Fruit fly (Drosophila melanogaster) whole organism, embryonic: Measurements from ENCODE around the gene CG42781.

Experiments
- Abd-B ChIP-seq: fragments of 200-800 bp; sonication (Bioruptor generic); optimal IDR thresholded peaks from 2 replicates; lab custom pipeline; 2018; ENCODE audit warnings: missing biosample characterization, mild to moderate bottlenecking, missing genetic modification characterization, moderate library complexity
- Awh ChIP-seq: fragments of 200-800 bp; sonication (Bioruptor generic); IDR thresholded peaks from 2 replicates; pipeline ENCODE4, ENCODE4 v1.3.6; 2022; ENCODE audit warnings: missing biosample characterization, missing genetic modification characterization
- BEAF-32 ChIP-seq: fragments of 200-800 bp; sonication (Bioruptor generic); optimal IDR thresholded peaks from 3 replicates; lab custom pipeline; 2017; ENCODE audit warnings: missing biosample characterization, missing genetic modification characterization, mild to moderate bottlenecking, moderate library complexity, missing genetic modification reagents
- CG12219 ChIP-seq: fragments of 200-800 bp; sonication (Bioruptor generic); optimal IDR thresholded peaks from 3 replicates; lab custom pipeline; 2018; ENCODE audit warnings: missing biosample characterization, mild to moderate bottlenecking, missing genetic modification characterization
- CG12391 ChIP-seq: fragments of 200-800 bp; sonication (Bioruptor generic); optimal IDR thresholded peaks from 3 replicates; lab custom pipeline; 2018; ENCODE audit warnings: missing biosample characterization, mild to moderate bottlenecking, missing genetic modification characterization, moderate library complexity
- CG12659 ChIP-seq: fragments of 200-800 bp; sonication (Bioruptor generic); optimal IDR thresholded peaks from 3 replicates; lab custom pipeline; 2017; ENCODE audit warnings: mild to moderate bottlenecking, missing biosample characterization, missing genetic modification reagents, missing genetic modification characterization
- CG13123 ChIP-seq: fragments of 200-800 bp; sonication (Bioruptor generic); optimal IDR thresholded peaks from 2 replicates; lab custom pipeline; 2016; ENCODE audit warnings: missing biosample characterization, missing genetic modification characterization
- CG15696 ChIP-seq: fragments of 200-800 bp; sonication (Bioruptor generic); optimal IDR thresholded peaks from 2 replicates; lab custom pipeline; 2019; ENCODE audit warnings: missing biosample characterization, mild to moderate bottlenecking, missing genetic modification characterization, moderate library complexity
- CG1792 ChIP-seq: fragments of 200-800 bp; sonication (Bioruptor generic); optimal IDR thresholded peaks from 2 replicates; lab custom pipeline; 2016; ENCODE audit warnings: missing biosample characterization, missing genetic modification characterization
- CG31365 ChIP-seq: fragments of 200-800 bp; sonication (Bioruptor generic); optimal IDR thresholded peaks from 2 replicates; lab custom pipeline; 2018; ENCODE audit warnings: missing biosample characterization, mild to moderate bottlenecking, missing genetic modification characterization
- CG32532 ChIP-seq: fragments of 200-800 bp; sonication (Bioruptor generic); IDR thresholded peaks from 2 replicates; pipeline ENCODE4 v1.3.6; 2022; ENCODE audit warnings: missing biosample characterization, missing genetic modification characterization
- CG8281 ChIP-seq: fragments of 200-800 bp; sonication (Bioruptor generic); optimal IDR thresholded peaks from 2 replicates; lab custom pipeline; 2018; ENCODE audit warnings: missing biosample characterization, mild to moderate bottlenecking, missing genetic modification characterization, moderate library complexity
- Deaf1 ChIP-seq: fragments of 200-800 bp; optimal IDR thresholded peaks from 3 replicates; lab custom pipeline; 2019; ENCODE audit warnings: missing biosample characterization, mild to moderate bottlenecking, missing genetic modification characterization, moderate library complexity
- Dek ChIP-seq: fragments of 200-800 bp; sonication (Bioruptor generic); optimal IDR thresholded peaks from 3 replicates; lab custom pipeline; 2019; ENCODE audit warnings: missing biosample characterization, mild to moderate bottlenecking, missing genetic modification characterization, moderate library complexity
- Eip74EF ChIP-seq, 2 experiments: fragments of 200-800 bp in 1 of 2; fragments of >200 bp in 1 of 2; sonication (Bioruptor generic) in 1 of 2; optimal IDR thresholded peaks; 2 replicates each; lab custom pipeline; 2017 to 2019; ENCODE audit warnings: missing biosample characterization in 2 of 2, missing genetic modification characterization in 2 of 2, mild to moderate bottlenecking in 1 of 2, moderate library complexity in 1 of 2
- Ets65A ChIP-seq: fragments of 200-800 bp; sonication (Bioruptor generic); peaks from one replicate; lab custom pipeline; 2016; ENCODE audit warnings: missing biosample characterization, missing genetic modification characterization
- Gug ChIP-seq: fragments of 200-800 bp; sonication (Bioruptor generic); IDR thresholded peaks from 4 replicates; pipeline ENCODE4 v1.3.6; 2022; ENCODE audit warnings: missing biosample characterization, missing genetic modification characterization
- HLH4C ChIP-seq: fragments of 200-800 bp; sonication (Bioruptor generic); IDR thresholded peaks from 3 replicates; pipeline ENCODE4 v1.3.6; 2022; ENCODE audit warnings: missing biosample characterization, missing genetic modification characterization; ENCODE audit not compliant: partially characterized antibody
- MTF-1 ChIP-seq: fragments of 200-800 bp; sonication (Bioruptor generic); optimal IDR thresholded peaks from 2 replicates; lab custom pipeline; 2018; ENCODE audit warnings: missing biosample characterization, mild to moderate bottlenecking, missing genetic modification characterization, borderline replicate concordance
- Opbp ChIP-seq: fragments of 200-800 bp; sonication (Bioruptor generic); IDR thresholded peaks from 3 replicates; pipeline ENCODE4 v1.3.6; 2022; ENCODE audit warnings: missing biosample characterization, missing genetic modification characterization; ENCODE audit not compliant: partially characterized antibody
- Sox100B ChIP-seq: fragments of 200-800 bp; sonication (Bioruptor generic); optimal IDR thresholded peaks from 3 replicates; lab custom pipeline; 2018; ENCODE audit warnings: missing biosample characterization, mild to moderate bottlenecking, missing genetic modification characterization
- Sry-δ ChIP-seq: fragments of 200-800 bp; sonication (Bioruptor generic); optimal IDR thresholded peaks from 2 replicates; lab custom pipeline; 2016; ENCODE audit warnings: missing biosample characterization, missing genetic modification characterization
- Stat92E ChIP-seq, 3 experiments: fragments of >200 bp in 2 of 3; fragments of 200-800 bp in 1 of 3; sonication (Bioruptor generic) in 1 of 3; optimal IDR thresholded peaks; 2 replicates each; lab custom pipeline; 2017 to 2019; ENCODE audit warnings: missing biosample characterization in 3 of 3, missing genetic modification characterization in 3 of 3, mild to moderate bottlenecking in 1 of 3, moderate library complexity in 1 of 3
- TFAM ChIP-seq: fragments of 200-800 bp; sonication (Bioruptor generic); optimal IDR thresholded peaks from 2 replicates; lab custom pipeline; 2017; ENCODE audit warnings: missing biosample characterization, missing genetic modification characterization, inconsistent platforms
- Usf ChIP-seq: fragments of 200-800 bp; sonication (Bioruptor generic); optimal IDR thresholded peaks from 2 replicates; lab custom pipeline; 2017; ENCODE audit warnings: missing genotype, missing biosample characterization, missing genetic modification characterization
- YL-1 ChIP-seq: fragments of 200-800 bp; sonication (Bioruptor generic); optimal IDR thresholded peaks from 3 replicates; lab custom pipeline; 2017; ENCODE audit warnings: missing biosample characterization, mild to moderate bottlenecking, missing genetic modification characterization
- ash1 ChIP-seq: fragments of 200-800 bp; sonication (Bioruptor generic); optimal IDR thresholded peaks from 2 replicates; lab custom pipeline; 2018; ENCODE audit warnings: missing biosample characterization, mild to moderate bottlenecking, missing genetic modification characterization
- cas ChIP-seq: fragments of 200-800 bp; sonication (Bioruptor generic); IDR thresholded peaks from 2 replicates; pipeline ENCODE4 v1.3.6; 2022; ENCODE audit warnings: missing biosample characterization, missing genetic modification characterization
- chif ChIP-seq, 2 experiments: fragments of 200-800 bp; sonication (Bioruptor generic); optimal IDR thresholded peaks; 3 replicates each; lab custom pipeline; 2016; ENCODE audit warnings: missing biosample characterization in 2 of 2, missing genetic modification characterization in 2 of 2
- chn ChIP-seq: fragments of 200-800 bp; sonication (Bioruptor generic); optimal IDR thresholded peaks from 2 replicates; lab custom pipeline; 2016; ENCODE audit warnings: missing biosample characterization, missing genetic modification characterization
- corto ChIP-seq: fragments of 200-800 bp; sonication (Bioruptor generic); optimal IDR thresholded peaks from 2 replicates; lab custom pipeline; 2016; ENCODE audit warnings: missing biosample characterization, mild to moderate bottlenecking, missing genetic modification characterization, moderate library complexity
- dpn ChIP-seq, 2 experiments: fragments of 200-800 bp; sonication (Bioruptor generic); optimal IDR thresholded peaks; 3 replicates each; lab custom pipeline; 2016; ENCODE audit warnings: missing biosample characterization in 2 of 2, missing genetic modification characterization in 2 of 2
- gem ChIP-seq: fragments of 200-800 bp; sonication (Bioruptor generic); optimal IDR thresholded peaks from 2 replicates; lab custom pipeline; 2019; ENCODE audit warnings: missing biosample characterization, mild to moderate bottlenecking, missing genetic modification characterization, moderate library complexity
- hb ChIP-seq: fragments of 200-800 bp; sonication (Bioruptor generic); IDR thresholded peaks from 3 replicates; pipeline ENCODE4 v1.3.6; 2022; ENCODE audit warnings: missing biosample characterization, missing genetic modification characterization; ENCODE audit not compliant: partially characterized antibody
- jing ChIP-seq: fragments of 200-800 bp; sonication (Bioruptor generic); optimal IDR thresholded peaks from 2 replicates; lab custom pipeline; 2018; ENCODE audit warnings: missing biosample characterization, mild to moderate bottlenecking, missing genetic modification characterization
- kah ChIP-seq: fragments of 200-800 bp; sonication (Bioruptor generic); optimal IDR thresholded peaks from 2 replicates; lab custom pipeline; 2018; ENCODE audit warnings: missing biosample characterization, mild to moderate bottlenecking, missing genetic modification characterization
- lmd ChIP-seq: fragments of 200-800 bp; sonication (Bioruptor generic); IDR thresholded peaks from 2 replicates; pipeline ENCODE4 v1.3.6; 2022; ENCODE audit warnings: missing biosample characterization, missing genetic modification characterization
- onecut ChIP-seq: fragments of 200-800 bp; sonication (Bioruptor generic); IDR thresholded peaks from 2 replicates; pipeline ENCODE4 v1.3.6; 2022; ENCODE audit warnings: missing biosample characterization, missing genetic modification characterization
- org-1 ChIP-seq: fragments of 200-800 bp; sonication (Bioruptor generic); optimal IDR thresholded peaks from 2 replicates; lab custom pipeline; 2017; ENCODE audit warnings: missing biosample characterization, missing genetic modification characterization
- prd ChIP-seq, 3 experiments: fragments of >200 bp in 2 of 3; fragments of 200-800 bp in 1 of 3; sonication (Bioruptor generic) in 1 of 3; optimal IDR thresholded peaks in 2 of 3; IDR thresholded peaks in 1 of 3; 2 replicates in 2 of 3; 3 replicates in 1 of 3; pipeline versions ENCODE4 v1.3.6 to Lab custom; 2017 to 2022; ENCODE audit warnings: missing biosample characterization in 1 of 3, missing genetic modification characterization in 1 of 3
- pros ChIP-seq: fragments of 200-800 bp; sonication (Bioruptor generic); optimal IDR thresholded peaks from 3 replicates; lab custom pipeline; 2019; ENCODE audit warnings: missing biosample characterization, mild to moderate bottlenecking, missing genetic modification characterization, moderate library complexity
- sens ChIP-seq: fragments of 200-800 bp; sonication (Bioruptor generic); peaks from one replicate; lab custom pipeline; 2016; ENCODE audit warnings: missing biosample characterization, missing genetic modification characterization
- seq ChIP-seq: fragments of 200-800 bp; sonication (Bioruptor generic); IDR thresholded peaks from 2 replicates; pipeline ENCODE4 v1.3.6; 2022; ENCODE audit warnings: missing biosample characterization, missing genetic modification characterization
- slp2 ChIP-seq: fragments of 200-800 bp; sonication (Bioruptor generic); optimal IDR thresholded peaks from 2 replicates; lab custom pipeline; 2016; ENCODE audit warnings: missing biosample characterization, missing genetic modification characterization
- so ChIP-seq: fragments of 200-800 bp; sonication (Bioruptor generic); IDR thresholded peaks from 3 replicates; pipeline ENCODE4 v1.3.6; 2022; ENCODE audit warnings: missing biosample characterization, missing genetic modification characterization
- tll ChIP-seq, 2 experiments: fragments of 200-800 bp in 1 of 2; fragments of >200 bp in 1 of 2; sonication (Bioruptor generic) in 1 of 2; optimal IDR thresholded peaks; 2 replicates each; lab custom pipeline; 2017 to 2019; ENCODE audit warnings: missing biosample characterization in 2 of 2, missing genetic modification characterization in 2 of 2, mild to moderate bottlenecking in 1 of 2, moderate library complexity in 1 of 2
- vnd ChIP-seq: fragments of 200-800 bp; sonication (Bioruptor generic); IDR thresholded peaks from 3 replicates; pipeline ENCODE4 v1.3.6; 2022; ENCODE audit warnings: missing biosample characterization, missing genetic modification characterization; ENCODE audit not compliant: partially characterized antibody

The CG42781 gene

dm6 chrX:7336121-7336961 lies 46.4 kb downstream of the CG42781 start (continued):
- TF ChIP-seq Deaf1 (tag; lab: Kevin White, UChicago), result peak; percentile 67
- TF ChIP-seq Stat92E (GFP tag; optimal IDR thresholded peaks at IDR 0.05; lab: Kevin White, UChicago), result peak in 1 of 3 experiments; percentile 87
- TF ChIP-seq CG12219 (GFP tag; lab: Kevin White, UChicago), result peak; percentile 96
- TF ChIP-seq org-1 (GFP tag; lab: Kevin White, UChicago), result peak; percentile 89
- peak; percentile 87 for TF ChIP-seq so (GFP tag; lab: Robert Waterston, UW)
- TF ChIP-seq CG31365, result peak; percentile 66
- no peak for TF ChIP-seq hb
- TF ChIP-seq Awh (GFP tag; lab: Robert Waterston, UW), result peak; percentile 88
- peak; percentile 95 for TF ChIP-seq CG12391
- TF ChIP-seq Gug (GFP tag; lab: Robert Waterston, UW), result peak; percentile 81
- peak; percentile 72 for TF ChIP-seq CG8281 (tag; lab: Kevin White, UChicago)
- TF ChIP-seq Usf (GFP tag; lab: Kevin White, UChicago), result peak; percentile 82
- peak; percentile 91 for TF ChIP-seq Sox100B (GFP tag; lab: Kevin White, UChicago)
- no peak for TF ChIP-seq prd (optimal IDR thresholded peaks at IDR 0.05; lab: Kevin White, UChicago)
- peak; percentile 89 for TF ChIP-seq prd (GFP tag; IDR thresholded peaks at IDR 0.05; lab: Robert Waterston, UW)
- peak; percentile 64; the same call in 1 of the 2 replicates for TF ChIP-seq CG32532
- no peak for TF ChIP-seq pros (GFP tag; lab: Kevin White, UChicago)
- peak; percentile 91 for TF ChIP-seq jing (GFP tag; lab: Kevin White, UChicago)
- TF ChIP-seq seq (GFP tag; lab: Robert Waterston, UW), result peak; percentile 85
- peak; percentile 88 for TF ChIP-seq MTF-1
- no peak for TF ChIP-seq corto (GFP tag; lab: Kevin White, UChicago)
- peak; percentile 69 for TF ChIP-seq CG13123
- no peak for TF ChIP-seq tll (GFP tag; optimal IDR thresholded peaks at IDR 0.05; lab: Kevin White, UChicago)
- peak in 1 of 2 experiments; percentile 91 for TF ChIP-seq Eip74EF (GFP tag; optimal IDR thresholded peaks at IDR 0.05; lab: Kevin White, UChicago)
- peak; percentile 91 for TF ChIP-seq lmd (GFP tag; lab: Robert Waterston, UW)
- no peak for TF ChIP-seq Opbp (GFP tag; lab: Robert Waterston, UW)
- TF ChIP-seq Abd-B (GFP tag; lab: Kevin White, UChicago), result peak; percentile 71
- TF ChIP-seq Dek, result peak; percentile 76
- TF ChIP-seq gem (tag; lab: Kevin White, UChicago), result peak; percentile 97
- peak; percentile 88 for TF ChIP-seq slp2 (GFP tag; lab: Kevin White, UChicago)
- peak; percentile 91 for TF ChIP-seq CG12659
- TF ChIP-seq kah (GFP tag; lab: Kevin White, UChicago), result peak; percentile 78
- peak; percentile 10 for TF ChIP-seq YL-1
- TF ChIP-seq Ets65A, result peak; percentile 99
- TF ChIP-seq onecut (GFP tag; lab: Robert Waterston, UW), result peak; percentile 80
- no peak for TF ChIP-seq HLH4C (GFP tag; lab: Robert Waterston, UW)
- peak; percentile 82 for TF ChIP-seq CG1792 (GFP tag; lab: Kevin White, UChicago)
- peak; percentile 67 for TF ChIP-seq TFAM (GFP tag; lab: Kevin White, UChicago)
- peak; percentile 93 to 94 for TF ChIP-seq chif (GFP tag; optimal IDR thresholded peaks at IDR 0.05; lab: Kevin White, UChicago)
- no peak for TF ChIP-seq ash1 (GFP tag; lab: Kevin White, UChicago)
- TF ChIP-seq Sry-δ (GFP tag; lab: Kevin White, UChicago), result peak; percentile 47
- TF ChIP-seq sens (GFP tag; lab: Kevin White, UChicago), result peak; percentile 99
- peak; percentile 88 to 93 for TF ChIP-seq dpn (GFP tag; optimal IDR thresholded peaks at IDR 0.05; lab: Kevin White, UChicago)
- no peak for TF ChIP-seq BEAF-32 (GFP tag; lab: Kevin White, UChicago)
- TF ChIP-seq chn (GFP tag; lab: Kevin White, UChicago), result peak; percentile 89
- TF ChIP-seq CG15696 (tag; lab: Kevin White, UChicago), result peak; percentile 88
- TF ChIP-seq cas (GFP tag; lab: Robert Waterston, UW), result no peak
- TF ChIP-seq vnd, result no peak
